Comparison of ENCODE assay signal across 4 fruit fly cellular contexts in the genomic region with DNA sequence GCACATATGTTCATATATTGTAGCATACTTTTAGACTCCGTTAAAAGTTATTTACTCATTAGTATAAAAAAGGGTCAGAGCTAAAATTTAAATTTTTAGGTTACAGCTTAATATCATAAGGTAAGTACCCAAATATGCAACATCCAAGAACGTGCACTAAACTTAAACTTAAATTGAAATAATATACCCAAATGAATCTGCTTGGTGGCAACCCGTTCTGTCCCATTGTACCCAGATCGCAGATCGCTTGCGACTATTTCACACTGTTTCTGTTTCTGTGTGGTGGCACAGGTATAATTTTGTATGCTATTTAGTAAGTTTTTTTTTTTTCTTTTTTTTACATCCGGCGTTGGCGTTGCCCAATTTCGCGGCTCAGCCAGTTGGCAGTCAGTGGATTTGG.
TF ChIP-seq lines count a peak whose summit lies in the region.

No protein-coding gene starts in this region.

- TF ChIP-seq CTCF in whole organism, embryonic (GFP tag; optimal IDR thresholded peaks at IDR 0.05; lab: Kevin White, UChicago) = no peak

TF ChIP-seq in whole organism, embryonic, 481 proteins besides CTCF, POLR2A, EP300 and RAD21:
- TF ChIP-seq dmrt99B (tag; optimal IDR thresholded peaks at IDR 0.05; lab: Kevin White, UChicago) (peak; percentile 27), Fer2 (tag; optimal IDR thresholded peaks at IDR 0.05; lab: Kevin White, UChicago) (no peak), lbe (GFP tag; optimal IDR thresholded peaks at IDR 0.05; lab: Kevin White, UChicago) (peak; percentile 5), row (GFP tag; IDR thresholded peaks at IDR 0.05; lab: Robert Waterston, UW) (peak; percentile 59; the same call in 2 of the 3 replicates), MBD-R2 (GFP tag; IDR thresholded peaks at IDR 0.05; lab: Robert Waterston, UW) (no peak), vvl (GFP tag; IDR thresholded peaks at IDR 0.05; lab: Robert Waterston, UW) (0 out of 2 replicates have a peak, but pooled peaks have one; percentile 32), zfh1 (GFP tag; IDR thresholded peaks at IDR 0.05; lab: Robert Waterston, UW) (0 out of 3 replicates have a peak, but pooled peaks have one; percentile 27), Med (GFP tag; lab: Kevin White, UChicago) (peak; percentile 8), az2 (GFP tag; optimal IDR thresholded peaks at IDR 0.05; lab: Kevin White, UChicago) (no peak), CG32772 (GFP tag; IDR thresholded peaks at IDR 0.05; lab: Robert Waterston, UW) (0 out of 2 replicates have a peak, but pooled peaks have one; percentile 24), zfh2 (GFP tag; optimal IDR thresholded peaks at IDR 0.05; lab: Kevin White, UChicago) (no peak), Sox100B (GFP tag; optimal IDR thresholded peaks at IDR 0.05; lab: Kevin White, UChicago) (peak; percentile 5), CG7839 (tag; optimal IDR thresholded peaks at IDR 0.05; lab: Kevin White, UChicago) (peak; percentile 4), sens (GFP tag; lab: Kevin White, UChicago) (peak; percentile 75), CG4707 (GFP tag; optimal IDR thresholded peaks at IDR 0.05; lab: Kevin White, UChicago) (peak; percentile 70), sqz (GFP tag; optimal IDR thresholded peaks at IDR 0.05; lab: Kevin White, UChicago) (peak; percentile 46)

TF ChIP-seq in whole organism, prepupa, 60 proteins besides CTCF, POLR2A, EP300 and RAD21:
- TF ChIP-seq achi (GFP tag; optimal IDR thresholded peaks at IDR 0.05; lab: Kevin White, UChicago) (peak; percentile 18), CG3032 (tag; optimal IDR thresholded peaks at IDR 0.05; lab: Kevin White, UChicago) (peak; percentile 9), CG34406 (GFP tag; optimal IDR thresholded peaks at IDR 0.05; lab: Kevin White, UChicago) (peak; percentile 10), CG6808 (GFP tag; optimal IDR thresholded peaks at IDR 0.05; lab: Kevin White, UChicago) (peak; percentile 5), CG6792 (GFP tag; optimal IDR thresholded peaks at IDR 0.05; lab: Kevin White, UChicago) (no peak)

TF ChIP-seq in whole organism, pupa, 21 proteins besides CTCF, POLR2A, EP300 and RAD21:
- no peak for TF ChIP-seq CG8301 (tag; optimal IDR thresholded peaks at IDR 0.05; lab: Kevin White, UChicago)
- no peak for TF ChIP-seq CG10348 (GFP tag; IDR thresholded peaks at IDR 0.05; lab: Robert Waterston, UW)
- TF ChIP-seq CG9948 (tag; optimal IDR thresholded peaks at IDR 0.05; lab: Kevin White, UChicago) = no peak
- TF ChIP-seq CG8159 (tag; optimal IDR thresholded peaks at IDR 0.05; lab: Kevin White, UChicago) = peak; percentile 30
- no peak for TF ChIP-seq rn (GFP tag; IDR thresholded peaks at IDR 0.05; lab: Robert Waterston, UW)

TF ChIP-seq in whole organism, wandering third instar larva, 38 proteins besides CTCF, POLR2A, EP300 and RAD21:
- TF ChIP-seq woc (GFP tag; optimal IDR thresholded peaks at IDR 0.05; lab: Kevin White, UChicago) (peak; percentile 40), Jra (GFP tag; optimal IDR thresholded peaks at IDR 0.05; lab: Kevin White, UChicago) (no peak), Hr78 (GFP tag; optimal IDR thresholded peaks at IDR 0.05; lab: Kevin White, UChicago) (no peak), brk (GFP tag; optimal IDR thresholded peaks at IDR 0.05; lab: Kevin White, UChicago) (peak; percentile 14), tai (GFP tag; optimal IDR thresholded peaks at IDR 0.05; lab: Kevin White, UChicago) (no peak), rgr (GFP tag; optimal IDR thresholded peaks at IDR 0.05; lab: Kevin White, UChicago) (no peak)
